Fruit fly (Drosophila melanogaster) whole organism, pupa: ENCODE measurements around the gene SNRPG.

ENCODE experiments used
- CG10348 ChIP-seq: fragments of 200-800 bp; sonication (Bioruptor generic); IDR thresholded peaks from 2 replicates; pipeline ENCODE4 v1.3.6; 2022; ENCODE audit warnings: missing biosample characterization, missing genetic modification characterization
- CG12605 ChIP-seq: fragments of 200-800 bp; sonication (Bioruptor generic); IDR thresholded peaks from 2 replicates; pipeline ENCODE4 v1.3.6; 2022; ENCODE audit warnings: missing biosample characterization, missing genetic modification characterization
- CG13204 ChIP-seq: fragments of 200-800 bp; sonication (Bioruptor generic); optimal IDR thresholded peaks from 2 replicates; lab custom pipeline; 2018; ENCODE audit warnings: missing biosample characterization, mild to moderate bottlenecking, missing genetic modification characterization, moderate library complexity
- CG14655 ChIP-seq: fragments of 200-800 bp; sonication (Bioruptor generic); optimal IDR thresholded peaks from 3 replicates; lab custom pipeline; 2017; ENCODE audit warnings: mild to moderate bottlenecking, missing biosample characterization, missing genetic modification reagents, missing genetic modification characterization
- CG15710 ChIP-seq: fragments of 200-800 bp; sonication (Bioruptor generic); optimal IDR thresholded peaks from 2 replicates; lab custom pipeline; 2018; ENCODE audit warnings: missing biosample characterization, mild to moderate bottlenecking, missing genetic modification characterization, moderate library complexity
- CG17806 ChIP-seq: fragments of 200-800 bp; sonication (Bioruptor generic); optimal IDR thresholded peaks from 2 replicates; lab custom pipeline; 2018; ENCODE audit warnings: missing biosample characterization, mild to moderate bottlenecking, missing genetic modification characterization, moderate library complexity
- CG32121 ChIP-seq: fragments of 200-800 bp; sonication (Bioruptor generic); IDR thresholded peaks from 2 replicates; pipeline ENCODE4 v1.3.6; 2022; ENCODE audit warnings: missing biosample characterization, missing genetic modification characterization
- CG34367 ChIP-seq: fragments of 200-800 bp; sonication (Bioruptor generic); optimal IDR thresholded peaks from 2 replicates; lab custom pipeline; 2018; ENCODE audit warnings: missing biosample characterization, mild to moderate bottlenecking, missing genetic modification characterization
- CG4496 ChIP-seq: fragments of 200-800 bp; sonication (Bioruptor generic); IDR thresholded peaks from 3 replicates; pipeline ENCODE4 v1.3.6; 2022; ENCODE audit warnings: missing biosample characterization, missing genetic modification characterization
- CG8159 ChIP-seq: fragments of 200-800 bp; sonication (Bioruptor generic); optimal IDR thresholded peaks from 3 replicates; lab custom pipeline; 2018; ENCODE audit warnings: missing biosample characterization, mild to moderate bottlenecking, missing genetic modification characterization, moderate library complexity
- CG8301 ChIP-seq: fragments of 200-800 bp; sonication (Bioruptor generic); optimal IDR thresholded peaks from 2 replicates; lab custom pipeline; 2018; ENCODE audit warnings: missing biosample characterization, mild to moderate bottlenecking, missing genetic modification characterization
- CG9948 ChIP-seq: fragments of 200-800 bp; sonication (Bioruptor generic); optimal IDR thresholded peaks from 2 replicates; lab custom pipeline; 2018; ENCODE audit warnings: missing biosample characterization, mild to moderate bottlenecking, missing genetic modification characterization, moderate library complexity
- D1 ChIP-seq: fragments of 200-800 bp; sonication (Bioruptor generic); optimal IDR thresholded peaks from 2 replicates; lab custom pipeline; 2018; ENCODE audit warnings: missing biosample characterization, mild to moderate bottlenecking, missing genetic modification characterization, moderate library complexity
- EcR ChIP-seq: fragments of 200-800 bp; sonication (Bioruptor generic); optimal IDR thresholded peaks from 3 replicates; lab custom pipeline; 2019; ENCODE audit warnings: missing biosample characterization, missing genetic modification characterization, mild to moderate bottlenecking, moderate library complexity, missing genetic modification reagents
- Ets98B ChIP-seq: fragments of 200-800 bp; sonication (Bioruptor generic); IDR thresholded peaks from 2 replicates; pipeline ENCODE4 v1.3.6; 2022; ENCODE audit warnings: missing biosample characterization, missing genetic modification characterization
- Pif1A ChIP-seq: fragments of 200-800 bp; sonication (Bioruptor generic); optimal IDR thresholded peaks from 3 replicates; lab custom pipeline; 2016; ENCODE audit warnings: missing biosample characterization, missing genetic modification characterization
- Pif1B ChIP-seq: fragments of 200-800 bp; sonication (Bioruptor generic); optimal IDR thresholded peaks from 3 replicates; lab custom pipeline; 2016; ENCODE audit warnings: missing biosample characterization, missing genetic modification characterization
- Snoo ChIP-seq: fragments of 200-800 bp; sonication (Bioruptor generic); optimal IDR thresholded peaks from 3 replicates; lab custom pipeline; 2017; ENCODE audit warnings: missing biosample characterization, mild to moderate bottlenecking, missing genetic modification characterization, inconsistent platforms
- fd96Ca ChIP-seq: fragments of 200-800 bp; sonication (Bioruptor generic); IDR thresholded peaks from 3 replicates; pipeline ENCODE4 v1.3.6; 2022; ENCODE audit warnings: missing biosample characterization, missing genetic modification characterization
- gl ChIP-seq: fragments of 200-800 bp; sonication (Bioruptor generic); optimal IDR thresholded peaks from 2 replicates; lab custom pipeline; 2018; ENCODE audit warnings: missing biosample characterization, mild to moderate bottlenecking, missing genetic modification characterization
- rn ChIP-seq: fragments of 200-800 bp; sonication (Bioruptor generic); IDR thresholded peaks from 2 replicates; pipeline ENCODE4 v1.3.6; 2022; ENCODE audit warnings: missing biosample characterization, missing genetic modification characterization

Gene SNRPG

dm6 chrX:16683765-16684164 is 43.5 kb upstream of the SNRPG start, which contains the start of gene Axs:
Gene Axs, minus strand, starts transcription at chrX:16683895.
- TF ChIP-seq Pif1A (GFP tag; lab: Kevin White, UChicago), result no peak
- TF ChIP-seq CG8301 (tag; lab: Kevin White, UChicago), result no peak
- no peak for TF ChIP-seq CG17806 (tag; lab: Kevin White, UChicago)
- TF ChIP-seq gl (tag; lab: Kevin White, UChicago), result no peak
- TF ChIP-seq rn (GFP tag; lab: Robert Waterston, UW), result no peak
- no peak for TF ChIP-seq CG13204 (GFP tag; lab: Kevin White, UChicago)
- TF ChIP-seq D1 (tag; lab: Kevin White, UChicago), result no peak
- 0 out of 3 replicates have a peak, but pooled peaks have one; percentile 13 for TF ChIP-seq CG4496 (GFP tag; lab: Robert Waterston, UW)

dm6 chrX:16678845-16679347 is 38.7 kb upstream of the SNRPG start, which contains the start of the genes CG13010 and sing:
Gene CG13010, minus strand, starts transcription at chrX:16678945.
Gene sing, plus strand, starts transcription at chrX:16679297.
- no peak for TF ChIP-seq CG9948 (tag; lab: Kevin White, UChicago)
- no peak for TF ChIP-seq CG8159 (tag; lab: Kevin White, UChicago)
- TF ChIP-seq gl (tag; lab: Kevin White, UChicago), result no peak
- TF ChIP-seq Ets98B (GFP tag; lab: Robert Waterston, UW), result no peak
- TF ChIP-seq CG13204 (GFP tag; lab: Kevin White, UChicago), result no peak
- TF ChIP-seq CG15710, result no peak
- TF ChIP-seq rn (GFP tag; lab: Robert Waterston, UW), result no peak
- TF ChIP-seq Snoo (tag; lab: Kevin White, UChicago), result no peak
- TF ChIP-seq CG12605 (GFP tag; lab: Robert Waterston, UW), result no peak
- TF ChIP-seq Pif1A (GFP tag; lab: Kevin White, UChicago), result no peak
- TF ChIP-seq CG32121 (GFP tag; lab: Robert Waterston, UW), result no peak
- no peak for TF ChIP-seq Pif1B (GFP tag; lab: Kevin White, UChicago)
- no peak for TF ChIP-seq CG17806 (tag; lab: Kevin White, UChicago)
- TF ChIP-seq D1 (tag; lab: Kevin White, UChicago), result no peak
- TF ChIP-seq CG4496 (GFP tag; lab: Robert Waterston, UW), result no peak
- TF ChIP-seq CG10348 (GFP tag; lab: Robert Waterston, UW), result no peak
- no peak for TF ChIP-seq EcR (GFP tag; lab: Kevin White, UChicago)
- TF ChIP-seq CG14655 (GFP tag; lab: Kevin White, UChicago), result no peak
- TF ChIP-seq CG34367, result no peak
- no peak for TF ChIP-seq CG8301 (tag; lab: Kevin White, UChicago)

- TF ChIP-seq CG15710 (peak; percentile 20), EcR (GFP tag; lab: Kevin White, UChicago) (no peak), CG10348 (GFP tag; lab: Robert Waterston, UW) (no peak), Pif1A (GFP tag; lab: Kevin White, UChicago) (no peak), D1 (tag; lab: Kevin White, UChicago) (no peak), gl (tag; lab: Kevin White, UChicago) (no peak), Ets98B (GFP tag; lab: Robert Waterston, UW) (no peak), CG14655 (GFP tag; lab: Kevin White, UChicago) (no peak), CG17806 (tag; lab: Kevin White, UChicago) (no peak), CG32121 (GFP tag; lab: Robert Waterston, UW) (no peak), Pif1B (GFP tag; lab: Kevin White, UChicago) (no peak), CG13204 (GFP tag; lab: Kevin White, UChicago) (no peak), CG12605 (GFP tag; lab: Robert Waterston, UW) (no peak), CG8301 (tag; lab: Kevin White, UChicago) (no peak), Snoo (tag; lab: Kevin White, UChicago) (peak; percentile 13), CG34367 (no peak), CG9948 (tag; lab: Kevin White, UChicago) (peak; percentile 25), fd96Ca (GFP tag; lab: Robert Waterston, UW) (no peak), CG8159 (tag; lab: Kevin White, UChicago) (peak; percentile 18), rn (GFP tag; lab: Robert Waterston, UW) (no peak), CG4496 (GFP tag; lab: Robert Waterston, UW) (0 out of 3 replicates have a peak, but pooled peaks have one; percentile 14)
Measured at dm6 chrX:16677163-16677562, 36.9 kb upstream of the SNRPG start.

- TF ChIP-seq CG14655 (GFP tag; lab: Kevin White, UChicago), result no peak
Measured at dm6 chrX:16676653-16677052, 36.4 kb upstream of the SNRPG start, which contains the start of gene CG13012. Gene CG13012, minus strand, starts transcription at chrX:16676753.

- TF ChIP-seq CG34367 (no peak), CG12605 (GFP tag; lab: Robert Waterston, UW) (no peak), CG15710 (no peak), CG13204 (GFP tag; lab: Kevin White, UChicago) (no peak), Snoo (tag; lab: Kevin White, UChicago) (no peak), EcR (GFP tag; lab: Kevin White, UChicago) (no peak), CG10348 (GFP tag; lab: Robert Waterston, UW) (no peak), Ets98B (GFP tag; lab: Robert Waterston, UW) (no peak), Pif1A (GFP tag; lab: Kevin White, UChicago) (no peak)
Measured at dm6 chrX:16674538-16674937, 34.3 kb upstream of the SNRPG start.

dm6 chrX:16672904-16673303 is 32.7 kb upstream of the SNRPG start:
- no peak for TF ChIP-seq CG8159 (tag; lab: Kevin White, UChicago)
- TF ChIP-seq gl (tag; lab: Kevin White, UChicago), result no peak
- no peak for TF ChIP-seq CG12605 (GFP tag; lab: Robert Waterston, UW)
- no peak for TF ChIP-seq CG13204 (GFP tag; lab: Kevin White, UChicago)
